Fruit fly (Drosophila melanogaster) whole organism, embryonic: ENCODE measurements around the gene CG44094.

Experiments used
- Atf-2 ChIP-seq: fragments of 200-800 bp; sonication (Bioruptor generic); optimal IDR thresholded peaks from 2 replicates; lab custom pipeline; 2016; ENCODE audit warnings: missing biosample characterization, missing genetic modification characterization
- Atf3 ChIP-seq: fragments of 200-800 bp; sonication (Bioruptor generic); optimal IDR thresholded peaks from 3 replicates; lab custom pipeline; 2016; ENCODE audit warnings: missing biosample characterization, missing genetic modification characterization
- CG10147 ChIP-seq: fragments of 200-800 bp; sonication (Bioruptor generic); optimal IDR thresholded peaks from 2 replicates; lab custom pipeline; 2019; ENCODE audit warnings: missing biosample characterization, mild to moderate bottlenecking, missing genetic modification characterization, moderate library complexity
- CG1024 ChIP-seq: fragments of 200-800 bp; sonication (Bioruptor generic); IDR thresholded peaks from 2 replicates; pipeline ENCODE4 v1.3.6; 2022; ENCODE audit warnings: missing biosample characterization, missing genetic modification characterization
- CG10321 ChIP-seq: fragments of 200-800 bp; sonication (Bioruptor generic); IDR thresholded peaks from 2 replicates; pipeline ENCODE4 v1.3.6; 2022; ENCODE audit warnings: missing biosample characterization, missing genetic modification characterization
- CG10431 ChIP-seq: fragments of 200-800 bp; sonication (Bioruptor generic); optimal IDR thresholded peaks from 3 replicates; lab custom pipeline; 2018; ENCODE audit warnings: missing biosample characterization, mild to moderate bottlenecking, missing genetic modification characterization
- CG11398 ChIP-seq: fragments of 200-800 bp; sonication (Bioruptor generic); optimal IDR thresholded peaks from 2 replicates; lab custom pipeline; 2016; ENCODE audit warnings: missing biosample characterization, missing genetic modification characterization
- CG12659 ChIP-seq: fragments of 200-800 bp; sonication (Bioruptor generic); optimal IDR thresholded peaks from 3 replicates; lab custom pipeline; 2017; ENCODE audit warnings: mild to moderate bottlenecking, missing biosample characterization, missing genetic modification reagents, missing genetic modification characterization
- CG14014 ChIP-seq: fragments of 200-800 bp; sonication (Bioruptor generic); IDR thresholded peaks from 2 replicates; pipeline ENCODE4 v1.3.6; 2022; ENCODE audit warnings: missing biosample characterization, missing genetic modification characterization
- CG15479 ChIP-seq: fragments of 200-800 bp; sonication (Bioruptor generic); optimal IDR thresholded peaks from 3 replicates; lab custom pipeline; 2019; ENCODE audit warnings: missing biosample characterization, mild to moderate bottlenecking, missing genetic modification characterization, moderate library complexity
- CG16863 ChIP-seq: fragments of 200-800 bp; sonication (Bioruptor generic); optimal IDR thresholded peaks from 3 replicates; lab custom pipeline; 2016; ENCODE audit warnings: missing biosample characterization, missing genetic modification characterization
- CG17359 ChIP-seq: fragments of 200-800 bp; sonication (Bioruptor generic); optimal IDR thresholded peaks from 3 replicates; lab custom pipeline; 2018; ENCODE audit warnings: missing biosample characterization, mild to moderate bottlenecking, missing genetic modification characterization, moderate library complexity
- CG2889 ChIP-seq: fragments of 200-800 bp; sonication (Bioruptor generic); IDR thresholded peaks from 3 replicates; pipeline ENCODE4 v1.3.6; 2022; ENCODE audit warnings: missing biosample characterization, missing genetic modification characterization
- CG30020 ChIP-seq: fragments of 200-800 bp; optimal IDR thresholded peaks from 2 replicates; lab custom pipeline; 2019; ENCODE audit warnings: missing biosample characterization, mild to moderate bottlenecking, missing genetic modification characterization, moderate library complexity
- CG4617 ChIP-seq: fragments of 200-800 bp; sonication (Bioruptor generic); optimal IDR thresholded peaks from 3 replicates; lab custom pipeline; 2016; ENCODE audit warnings: missing biosample characterization, missing genetic modification characterization, borderline replicate concordance
- CG4707 ChIP-seq: fragments of 200-800 bp; sonication (Bioruptor generic); optimal IDR thresholded peaks from 2 replicates; lab custom pipeline; 2018; ENCODE audit warnings: missing biosample characterization, mild to moderate bottlenecking, missing genetic modification characterization, moderate library complexity
- CG5953 ChIP-seq: fragments of 200-800 bp; sonication (Bioruptor generic); IDR thresholded peaks from 2 replicates; pipeline ENCODE4 v1.3.6; 2022; ENCODE audit warnings: missing biosample characterization, missing genetic modification characterization
- CG6254 ChIP-seq: fragments of 200-800 bp; sonication (Bioruptor generic); optimal IDR thresholded peaks from 3 replicates; lab custom pipeline; 2017; ENCODE audit warnings: mild to moderate bottlenecking, missing biosample characterization, missing genetic modification reagents, missing genetic modification characterization
- CG6654 ChIP-seq: fragments of 200-800 bp; sonication (Bioruptor generic); optimal IDR thresholded peaks from 2 replicates; lab custom pipeline; 2017; ENCODE audit warnings: missing biosample characterization, mild to moderate bottlenecking, missing genetic modification characterization
- CG6683 ChIP-seq: fragments of 200-800 bp; sonication (Bioruptor generic); optimal IDR thresholded peaks from 2 replicates; lab custom pipeline; 2017; ENCODE audit warnings: missing biosample characterization, mild to moderate bottlenecking, missing genetic modification characterization, missing genetic modification reagents
- CG6765 ChIP-seq: fragments of 200-800 bp; sonication (Bioruptor generic); optimal IDR thresholded peaks from 3 replicates; lab custom pipeline; 2017; ENCODE audit warnings: missing biosample characterization, mild to moderate bottlenecking, missing genetic modification characterization
- CG8765 ChIP-seq: fragments of 200-800 bp; sonication (Bioruptor generic); IDR thresholded peaks from 2 replicates; pipeline ENCODE4 v1.3.6; 2022; ENCODE audit warnings: missing biosample characterization, missing genetic modification characterization
- CG9215 ChIP-seq: fragments of 200-800 bp; sonication (Bioruptor generic); IDR thresholded peaks from 2 replicates; pipeline ENCODE4 v1.3.6; 2022; ENCODE audit warnings: missing biosample characterization, missing genetic modification characterization
- Dip3 ChIP-seq: fragments of 200-800 bp; sonication (Bioruptor generic); optimal IDR thresholded peaks from 3 replicates; lab custom pipeline; 2016; ENCODE audit warnings: missing biosample characterization, missing genetic modification characterization
- Elba2 ChIP-seq: fragments of 200-800 bp; sonication (Bioruptor generic); optimal IDR thresholded peaks from 3 replicates; lab custom pipeline; 2016; ENCODE audit warnings: missing biosample characterization, missing genetic modification characterization
- Fer2 ChIP-seq: fragments of 200-800 bp; sonication (Bioruptor generic); optimal IDR thresholded peaks from 2 replicates; lab custom pipeline; 2018; ENCODE audit warnings: missing biosample characterization, mild to moderate bottlenecking, missing genetic modification characterization, moderate library complexity
- Fer3 ChIP-seq: fragments of 200-800 bp; sonication (Bioruptor generic); optimal IDR thresholded peaks from 2 replicates; lab custom pipeline; 2018; ENCODE audit warnings: missing biosample characterization, mild to moderate bottlenecking, missing genetic modification characterization, moderate library complexity
- Hmr ChIP-seq: fragments of 200-800 bp; sonication (Bioruptor generic); optimal IDR thresholded peaks from 3 replicates; lab custom pipeline; 2017; ENCODE audit warnings: mild to moderate bottlenecking, missing biosample characterization, missing genetic modification reagents, missing genetic modification characterization
- NfI ChIP-seq: fragments of 200-800 bp; sonication (Bioruptor generic); optimal IDR thresholded peaks from 3 replicates; lab custom pipeline; 2018; ENCODE audit warnings: missing biosample characterization, mild to moderate bottlenecking, missing genetic modification characterization, moderate library complexity
- Ravus ChIP-seq: fragments of 200-800 bp; sonication (Bioruptor generic); IDR thresholded peaks from 2 replicates; pipeline ENCODE4 v1.3.6; 2022; ENCODE audit warnings: missing biosample characterization, missing genetic modification characterization
- Rfx ChIP-seq: fragments of 200-800 bp; sonication (Bioruptor generic); IDR thresholded peaks from 2 replicates; pipeline ENCODE4 v1.3.6; 2022; ENCODE audit warnings: missing biosample characterization, missing genetic modification characterization
- Sox102F ChIP-seq: fragments of 200-800 bp; sonication (Bioruptor generic); optimal IDR thresholded peaks from 2 replicates; lab custom pipeline; 2018; ENCODE audit warnings: missing biosample characterization, mild to moderate bottlenecking, missing genetic modification characterization, moderate library complexity
- bbx ChIP-seq: fragments of 200-800 bp; sonication (Bioruptor generic); IDR thresholded peaks from 2 replicates; pipeline ENCODE4 v1.3.6; 2022; ENCODE audit warnings: missing biosample characterization, missing genetic modification characterization; ENCODE audit not compliant: partially characterized antibody
- btn ChIP-seq: fragments of 200-800 bp; sonication (Bioruptor generic); optimal IDR thresholded peaks from 2 replicates; lab custom pipeline; 2016; ENCODE audit warnings: missing biosample characterization, missing genetic modification characterization
- cad ChIP-seq: fragments of >200 bp; optimal IDR thresholded peaks from 2 replicates; lab custom pipeline; 2017; ENCODE audit warnings: missing biosample characterization, missing genetic modification characterization
- dati ChIP-seq: fragments of 200-800 bp; sonication (Bioruptor generic); IDR thresholded peaks from 2 replicates; pipeline ENCODE4 v1.3.6; 2022; ENCODE audit warnings: missing biosample characterization, missing genetic modification characterization
- fd3F ChIP-seq: fragments of 200-800 bp; sonication (Bioruptor generic); optimal IDR thresholded peaks from 2 replicates; lab custom pipeline; 2018; ENCODE audit warnings: missing biosample characterization, mild to moderate bottlenecking, missing genetic modification characterization, moderate library complexity
- fru ChIP-seq: fragments of >200 bp; optimal IDR thresholded peaks from 2 replicates; lab custom pipeline; 2017
- gfzf ChIP-seq: fragments of 200-800 bp; sonication (Bioruptor generic); optimal IDR thresholded peaks from 2 replicates; lab custom pipeline; 2016; ENCODE audit warnings: missing biosample characterization, mild to moderate bottlenecking, missing genetic modification characterization, moderate library complexity
- hb ChIP-seq: fragments of 200-800 bp; sonication (Bioruptor generic); IDR thresholded peaks from 3 replicates; pipeline ENCODE4 v1.3.6; 2022; ENCODE audit warnings: missing biosample characterization, missing genetic modification characterization; ENCODE audit not compliant: partially characterized antibody
- ken ChIP-seq: fragments of 200-800 bp; sonication (Bioruptor generic); IDR thresholded peaks from 3 replicates; pipeline ENCODE4 v1.3.6; 2022; ENCODE audit warnings: missing biosample characterization, missing genetic modification characterization
- nmo ChIP-seq: fragments of 200-800 bp; sonication (Bioruptor generic); optimal IDR thresholded peaks from 2 replicates; lab custom pipeline; 2018; ENCODE audit warnings: missing biosample characterization, mild to moderate bottlenecking, missing genetic modification characterization, moderate library complexity
- nom ChIP-seq: fragments of 200-800 bp; sonication (Bioruptor generic); optimal IDR thresholded peaks from 2 replicates; lab custom pipeline; 2017; ENCODE audit warnings: missing biosample characterization, missing genetic modification characterization, mild to moderate bottlenecking, moderate library complexity, missing genetic modification reagents
- otp ChIP-seq: fragments of 200-800 bp; sonication (Bioruptor generic); IDR thresholded peaks from 3 replicates; pipeline ENCODE4, ENCODE4 v1.3.6; 2022; ENCODE audit warnings: missing biosample characterization, missing genetic modification characterization
- pnt ChIP-seq: fragments of 200-800 bp; sonication (Bioruptor generic); optimal IDR thresholded peaks from 3 replicates; lab custom pipeline; 2016; ENCODE audit warnings: missing biosample characterization, missing genetic modification characterization
- sc ChIP-seq, 3 experiments: fragments of >200 bp in 2 of 3; fragments of 200-800 bp in 1 of 3; sonication (Bioruptor generic) in 1 of 3; optimal IDR thresholded peaks; 2 replicates in 2 of 3; 3 replicates in 1 of 3; lab custom pipeline; 2017; ENCODE audit warnings: mild to moderate bottlenecking in 1 of 3, missing biosample characterization in 1 of 3, missing genetic modification characterization in 1 of 3, missing genetic modification reagents in 1 of 3
- sisA ChIP-seq: fragments of 200-800 bp; sonication (Bioruptor generic); IDR thresholded peaks from 2 replicates; pipeline ENCODE4 v1.3.6; 2022; ENCODE audit warnings: missing biosample characterization, missing genetic modification characterization
- sr ChIP-seq: fragments of 200-800 bp; sonication (Bioruptor generic); IDR thresholded peaks from 3 replicates; pipeline ENCODE4 v1.3.6; 2022; ENCODE audit warnings: missing biosample characterization, missing genetic modification characterization
- twi ChIP-seq: fragments of 200-800 bp; optimal IDR thresholded peaks from 2 replicates; lab custom pipeline; 2019; ENCODE audit warnings: missing biosample characterization, mild to moderate bottlenecking, missing genetic modification characterization, moderate library complexity

The CG44094 gene

DNA sequence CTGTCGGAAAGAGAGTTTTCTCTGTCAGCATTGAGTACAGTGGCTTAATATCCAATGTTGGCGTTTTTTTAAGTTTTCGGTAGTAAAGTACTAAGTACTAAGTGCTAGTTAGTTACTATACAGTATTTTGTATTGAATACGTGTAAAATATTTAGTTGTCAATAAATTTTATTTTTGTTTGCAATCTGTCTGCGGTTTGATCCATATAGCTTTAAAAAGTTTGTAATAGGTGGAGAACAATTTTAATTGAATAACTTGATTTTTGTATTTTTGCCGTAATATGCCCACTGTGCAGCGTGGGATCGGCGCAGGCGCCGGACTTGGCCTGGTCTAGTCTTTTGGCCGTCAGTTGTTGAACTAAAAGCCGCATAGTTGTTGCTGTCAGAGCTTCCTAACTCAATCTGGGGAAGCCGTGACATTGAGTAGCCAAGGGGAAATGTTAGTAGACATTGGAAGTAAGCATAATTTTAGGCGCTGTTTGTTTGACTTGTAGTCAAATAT lies 18.0 kb downstream of the CG44094 start (continued):
- TF ChIP-seq CG12659 (GFP tag; lab: Kevin White, UChicago) (peak; percentile 95), CG30020 (tag; lab: Kevin White, UChicago) (peak; percentile 48), Rfx (GFP tag; lab: Robert Waterston, UW) (peak; percentile 87), CG4707 (GFP tag; lab: Kevin White, UChicago) (peak; percentile 86), CG6654 (GFP tag; lab: Kevin White, UChicago) (peak; percentile 76), bbx (GFP tag; lab: Robert Waterston, UW) (no peak), pnt (GFP tag; lab: Kevin White, UChicago) (peak; percentile 84), CG5953 (peak; percentile 82), CG8765 (GFP tag; lab: Robert Waterston, UW) (peak; percentile 52; the same call in 1 of the 2 replicates), btn (GFP tag; lab: Kevin White, UChicago) (peak; percentile 88), CG10321 (GFP tag; lab: Robert Waterston, UW) (peak; percentile 47; the same call in 1 of the 2 replicates), ken (GFP tag; lab: Robert Waterston, UW) (peak; percentile 90), CG1024 (GFP tag; lab: Robert Waterston, UW) (peak; percentile 46; the same call in 1 of the 2 replicates), Atf-2 (GFP tag; lab: Kevin White, UChicago) (peak; percentile 88), sr (GFP tag; lab: Robert Waterston, UW) (no peak; the same call in 2 of the 3 replicates), Ravus (GFP tag; lab: Robert Waterston, UW) (peak; percentile 62), Hmr (GFP tag; lab: Kevin White, UChicago) (peak; percentile 95), CG15479 (GFP tag; lab: Kevin White, UChicago) (no peak), NfI (peak; percentile 94), CG4617 (GFP tag; lab: Kevin White, UChicago) (peak; percentile 59), Sox102F (GFP tag; lab: Kevin White, UChicago) (peak; percentile 96), sisA (GFP tag; lab: Robert Waterston, UW) (peak; percentile 88), sc (optimal IDR thresholded peaks at IDR 0.05; lab: Kevin White, UChicago) (no peak), sc (GFP tag; optimal IDR thresholded peaks at IDR 0.05; lab: Kevin White, UChicago) (peak; percentile 84), Fer3 (tag; lab: Kevin White, UChicago) (peak; percentile 91), dati (GFP tag; lab: Robert Waterston, UW) (peak; percentile 50; the same call in 1 of the 2 replicates), nmo (GFP tag; lab: Kevin White, UChicago) (peak; percentile 96), hb (GFP tag; lab: Robert Waterston, UW) (no peak), nom (no peak), fru (lab: Kevin White, UChicago) (no peak), Atf3 (GFP tag; lab: Kevin White, UChicago) (peak; percentile 69), CG14014 (peak; percentile 87), cad (GFP tag; lab: Kevin White, UChicago) (no peak), CG6683 (GFP tag; lab: Kevin White, UChicago) (peak; percentile 92), CG10147 (peak; percentile 94), CG10431 (GFP tag; lab: Kevin White, UChicago) (peak; percentile 71), CG17359 (tag; lab: Kevin White, UChicago) (peak; percentile 92), CG2889 (0 out of 3 replicates have a peak, but pooled peaks have one; percentile 18), CG6765 (GFP tag; lab: Kevin White, UChicago) (peak; percentile 88), twi (tag; lab: Kevin White, UChicago) (peak; percentile 73), Elba2 (no peak), Fer2 (tag; lab: Kevin White, UChicago) (peak; percentile 87), otp (GFP tag; lab: Robert Waterston, UW) (peak; percentile 40; the same call in 1 of the 3 replicates), fd3F (GFP tag; lab: Kevin White, UChicago) (peak; percentile 88), Dip3 (peak; percentile 83), CG11398 (GFP tag; lab: Kevin White, UChicago) (peak; percentile 77), CG9215 (GFP tag; lab: Robert Waterston, UW) (peak; percentile 82), CG16863 (GFP tag; lab: Kevin White, UChicago) (peak; percentile 86), CG6254 (GFP tag; lab: Kevin White, UChicago) (peak; percentile 85), gfzf (GFP tag; lab: Kevin White, UChicago) (peak; percentile 9)
